Worm (Caenorhabditis elegans) whole organism, late embryonic: ENCODE measurements around the gene nspf-3.

Experiments
- ets-4 ChIP-seq: sonication (generic microtip); optimal IDR thresholded peaks from 2 replicates; lab custom pipeline; 2016; ENCODE audit warnings: missing genetic modification characterization, missing compliant biosample characterization
- pqm-1 ChIP-seq: sonication (generic microtip); optimal IDR thresholded peaks from 2 replicates; lab custom pipeline; 2016; ENCODE audit warnings: missing genetic modification characterization, missing compliant biosample characterization
- zip-5 ChIP-seq: sonication (generic microtip); optimal IDR thresholded peaks from 2 replicates; lab custom pipeline; 2016; ENCODE audit warnings: missing genetic modification characterization, missing compliant biosample characterization

DNA sequence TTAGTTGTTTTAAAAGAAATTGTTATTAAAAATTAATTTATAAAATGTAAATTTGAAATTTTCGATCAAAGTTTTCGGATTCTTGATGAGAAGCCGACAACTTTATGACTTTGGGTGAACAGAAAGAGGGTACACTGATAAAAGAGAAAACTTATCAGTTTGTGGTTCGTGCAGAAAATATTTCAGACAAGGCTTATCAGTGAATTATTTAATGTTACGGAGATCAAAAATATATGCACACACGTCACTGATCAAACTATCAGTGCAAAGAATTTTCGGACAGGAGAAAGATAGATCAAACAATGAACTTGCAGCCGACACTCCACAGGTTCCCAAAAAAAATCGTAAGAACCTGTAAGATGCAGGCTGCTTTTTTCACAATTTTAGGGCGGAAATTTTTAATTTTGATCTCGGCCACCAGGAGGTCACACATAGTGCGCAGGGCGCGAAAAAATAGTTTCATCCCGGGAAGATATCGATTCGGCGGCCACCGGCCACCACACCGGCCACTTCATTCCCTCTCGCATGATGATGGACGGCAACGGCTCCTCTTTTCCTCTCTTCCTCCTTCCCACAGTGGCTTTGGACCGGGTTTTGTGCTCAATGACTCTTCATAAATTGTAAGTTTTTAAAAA, 12.3 kb downstream of the nspf-3 start, which contains the start of gene F22E5.17:
- TF ChIP-seq ets-4 (tag; lab: Kevin White, UChicago) (no peak), pqm-1 (tag; lab: Kevin White, UChicago) (no peak), zip-5 (tag; lab: Kevin White, UChicago) (no peak)
